Fruit fly (Drosophila melanogaster) whole organism, embryonic: Measurements from ENCODE around the gene CG5290.

Source experiments
- B-H1 ChIP-seq: fragments of 200-800 bp; sonication (Bioruptor generic); IDR thresholded peaks from 3 replicates; pipeline ENCODE4 v1.3.6; 2022; ENCODE audit warnings: missing biosample characterization, missing genetic modification characterization
- Bteb2 ChIP-seq: fragments of 200-800 bp; sonication (Bioruptor generic); optimal IDR thresholded peaks from 2 replicates; lab custom pipeline; 2016; ENCODE audit warnings: missing biosample characterization, missing genetic modification characterization
- CG10543 ChIP-seq: fragments of 200-800 bp; sonication (Bioruptor generic); optimal IDR thresholded peaks from 3 replicates; lab custom pipeline; 2017; ENCODE audit warnings: missing biosample characterization, mild to moderate bottlenecking, missing genetic modification characterization, moderate library complexity
- CG12942 ChIP-seq: fragments of 200-800 bp; sonication (Bioruptor generic); optimal IDR thresholded peaks from 3 replicates; lab custom pipeline; 2016; ENCODE audit warnings: missing biosample characterization, missing genetic modification characterization
- CG13894 ChIP-seq: fragments of 200-800 bp; sonication (Bioruptor generic); optimal IDR thresholded peaks from 3 replicates; lab custom pipeline; 2018; ENCODE audit warnings: missing biosample characterization, mild to moderate bottlenecking, missing genetic modification characterization, moderate library complexity
- CG17612 ChIP-seq: fragments of 200-800 bp; sonication (Bioruptor generic); IDR thresholded peaks from 2 replicates; pipeline ENCODE4 v1.3.6; 2022; ENCODE audit warnings: missing biosample characterization, missing genetic modification characterization
- CG18599 ChIP-seq: fragments of 200-800 bp; sonication (Bioruptor generic); optimal IDR thresholded peaks from 3 replicates; lab custom pipeline; 2017; ENCODE audit warnings: missing biosample characterization, missing genetic modification characterization, mild to moderate bottlenecking, moderate library complexity, missing genetic modification reagents
- CG18764 ChIP-seq: fragments of 200-800 bp; sonication (Bioruptor generic); optimal IDR thresholded peaks from 3 replicates; lab custom pipeline; 2016; ENCODE audit warnings: missing biosample characterization, missing genetic modification characterization
- CG2199 ChIP-seq: fragments of 200-800 bp; sonication (Bioruptor generic); IDR thresholded peaks from 3 replicates; pipeline ENCODE4 v1.3.6; 2022; ENCODE audit warnings: missing biosample characterization, missing genetic modification characterization
- CG2678 ChIP-seq: fragments of 200-800 bp; sonication (Bioruptor generic); optimal IDR thresholded peaks from 3 replicates; lab custom pipeline; 2019; ENCODE audit warnings: missing biosample characterization, mild to moderate bottlenecking, missing genetic modification characterization, moderate library complexity
- CG2875 ChIP-seq: fragments of 200-800 bp; sonication (Bioruptor generic); optimal IDR thresholded peaks from 2 replicates; lab custom pipeline; 2017; ENCODE audit warnings: missing biosample characterization, mild to moderate bottlenecking, missing genetic modification characterization, missing genetic modification reagents
- CG30403 ChIP-seq: fragments of 200-800 bp; sonication (Bioruptor generic); optimal IDR thresholded peaks from 3 replicates; lab custom pipeline; 2016; ENCODE audit warnings: missing biosample characterization, missing genetic modification characterization
- CG32532 ChIP-seq: fragments of 200-800 bp; sonication (Bioruptor generic); IDR thresholded peaks from 2 replicates; pipeline ENCODE4 v1.3.6; 2022; ENCODE audit warnings: missing biosample characterization, missing genetic modification characterization
- CG4707 ChIP-seq: fragments of 200-800 bp; sonication (Bioruptor generic); optimal IDR thresholded peaks from 2 replicates; lab custom pipeline; 2018; ENCODE audit warnings: missing biosample characterization, mild to moderate bottlenecking, missing genetic modification characterization, moderate library complexity
- CG6175 ChIP-seq: fragments of 200-800 bp; sonication (Bioruptor generic); IDR thresholded peaks from 3 replicates; pipeline ENCODE4 v1.3.6; 2022; ENCODE audit warnings: missing biosample characterization, missing genetic modification characterization
- CG6813 ChIP-seq: fragments of 200-800 bp; sonication (Bioruptor generic); optimal IDR thresholded peaks from 2 replicates; lab custom pipeline; 2017; ENCODE audit warnings: missing biosample characterization, missing genetic modification characterization, mild to moderate bottlenecking, moderate library complexity, missing genetic modification reagents
- CG8290 ChIP-seq, 3 experiments: fragments of 200-800 bp; sonication (Bioruptor generic); optimal IDR thresholded peaks; 2 replicates each; lab custom pipeline; 2016 to 2019; ENCODE audit warnings: missing biosample characterization in 3 of 3, missing genetic modification characterization in 3 of 3, mild to moderate bottlenecking in 2 of 3, moderate library complexity in 1 of 3
- CG8924 ChIP-seq: fragments of 200-800 bp; optimal IDR thresholded peaks from 3 replicates; lab custom pipeline; 2019; ENCODE audit warnings: missing biosample characterization, mild to moderate bottlenecking, missing genetic modification characterization, moderate library complexity
- CG9609 ChIP-seq: fragments of 200-800 bp; sonication (Bioruptor generic); optimal IDR thresholded peaks from 3 replicates; lab custom pipeline; 2016; ENCODE audit warnings: missing biosample characterization, missing genetic modification characterization
- CG9727 ChIP-seq: fragments of 200-800 bp; sonication (Bioruptor generic); optimal IDR thresholded peaks from 3 replicates; lab custom pipeline; 2017; ENCODE audit warnings: missing biosample characterization, mild to moderate bottlenecking, missing genetic modification characterization
- Camta ChIP-seq: fragments of 200-800 bp; sonication (Bioruptor generic); optimal IDR thresholded peaks from 2 replicates; lab custom pipeline; 2016; ENCODE audit warnings: missing biosample characterization, missing genetic modification characterization
- D19B ChIP-seq: fragments of 200-800 bp; sonication (Bioruptor generic); optimal IDR thresholded peaks from 2 replicates; lab custom pipeline; 2017; ENCODE audit warnings: missing biosample characterization, mild to moderate bottlenecking, missing genetic modification characterization
- Gsc ChIP-seq: fragments of 200-800 bp; sonication (Bioruptor generic); IDR thresholded peaks from 2 replicates; pipeline ENCODE4 v1.3.6; 2022; ENCODE audit warnings: missing biosample characterization, missing genetic modification characterization
- H2.0 ChIP-seq: fragments of 200-800 bp; sonication (Bioruptor generic); IDR thresholded peaks from 2 replicates; pipeline ENCODE4 v1.3.6; 2022; ENCODE audit warnings: missing biosample characterization, missing genetic modification characterization
- Hr51 ChIP-seq, 2 experiments: fragments of 200-800 bp; sonication (Bioruptor generic); optimal IDR thresholded peaks; 2 replicates in 1 of 2; 3 replicates in 1 of 2; lab custom pipeline; 2016 to 2018; ENCODE audit warnings: missing biosample characterization in 2 of 2, missing genetic modification characterization in 2 of 2, mild to moderate bottlenecking in 1 of 2, moderate library complexity in 1 of 2
- MTF-1 ChIP-seq: fragments of 200-800 bp; sonication (Bioruptor generic); optimal IDR thresholded peaks from 2 replicates; lab custom pipeline; 2018; ENCODE audit warnings: missing biosample characterization, mild to moderate bottlenecking, missing genetic modification characterization, borderline replicate concordance
- Mad ChIP-seq: fragments of 200-800 bp; sonication (Bioruptor generic); optimal IDR thresholded peaks from 2 replicates; lab custom pipeline; 2016; ENCODE audit warnings: missing biosample characterization, missing genetic modification characterization
- Optix ChIP-seq: fragments of 200-800 bp; sonication (Bioruptor generic); IDR thresholded peaks from 3 replicates; pipeline ENCODE4 v1.3.6; 2022; ENCODE audit warnings: missing biosample characterization, missing genetic modification characterization
- Side ChIP-seq: fragments of 200-800 bp; sonication (Bioruptor generic); optimal IDR thresholded peaks from 2 replicates; lab custom pipeline; 2016; ENCODE audit warnings: missing biosample characterization, missing genetic modification characterization
- Spps ChIP-seq: fragments of 200-800 bp; sonication (Bioruptor generic); optimal IDR thresholded peaks from 2 replicates; lab custom pipeline; 2018; ENCODE audit warnings: missing biosample characterization, mild to moderate bottlenecking, missing genetic modification characterization
- Taf1 ChIP-seq: fragments of 200-800 bp; sonication (Bioruptor generic); IDR thresholded peaks from 2 replicates; pipeline ENCODE4 v1.3.6; 2022; ENCODE audit warnings: missing biosample characterization, missing genetic modification characterization
- abd-A ChIP-seq: fragments of 200-800 bp; sonication (Bioruptor generic); optimal IDR thresholded peaks from 3 replicates; lab custom pipeline; 2019; ENCODE audit warnings: missing biosample characterization, mild to moderate bottlenecking, missing genetic modification characterization, moderate library complexity
- ase ChIP-seq: fragments of 200-800 bp; sonication (Bioruptor generic); IDR thresholded peaks from 3 replicates; pipeline ENCODE4 v1.3.6; 2022; ENCODE audit warnings: missing biosample characterization, missing genetic modification characterization
- br ChIP-seq: fragments of >200 bp; optimal IDR thresholded peaks from 2 replicates; lab custom pipeline; 2017
- dati ChIP-seq: fragments of 200-800 bp; sonication (Bioruptor generic); IDR thresholded peaks from 2 replicates; pipeline ENCODE4 v1.3.6; 2022; ENCODE audit warnings: missing biosample characterization, missing genetic modification characterization
- eve ChIP-seq, 2 experiments: fragments of >200 bp; optimal IDR thresholded peaks; 2 replicates each; lab custom pipeline; 2017; ENCODE audit warnings: missing biosample characterization in 2 of 2, missing genetic modification characterization in 2 of 2
- gem ChIP-seq: fragments of 200-800 bp; sonication (Bioruptor generic); optimal IDR thresholded peaks from 2 replicates; lab custom pipeline; 2019; ENCODE audit warnings: missing biosample characterization, mild to moderate bottlenecking, missing genetic modification characterization, moderate library complexity
- insv ChIP-seq, 2 experiments: fragments of 200-800 bp; sonication (Bioruptor generic); optimal IDR thresholded peaks; 3 replicates each; lab custom pipeline; 2016 to 2018; ENCODE audit warnings: missing biosample characterization in 2 of 2, missing genetic modification characterization in 2 of 2
- lilli ChIP-seq: fragments of 200-800 bp; sonication (Bioruptor generic); optimal IDR thresholded peaks from 3 replicates; lab custom pipeline; 2016; ENCODE audit warnings: missing biosample characterization, missing genetic modification characterization
- maf-S ChIP-seq: fragments of 200-800 bp; sonication (Bioruptor generic); optimal IDR thresholded peaks from 2 replicates; lab custom pipeline; 2016; ENCODE audit warnings: missing biosample characterization, missing genetic modification characterization
- org-1 ChIP-seq: fragments of 200-800 bp; sonication (Bioruptor generic); optimal IDR thresholded peaks from 2 replicates; lab custom pipeline; 2017; ENCODE audit warnings: missing biosample characterization, missing genetic modification characterization
- peb ChIP-seq: fragments of 200-800 bp; sonication (Bioruptor generic); IDR thresholded peaks from 2 replicates; pipeline ENCODE4 v1.3.6; 2022; ENCODE audit warnings: missing biosample characterization, missing genetic modification characterization
- pho ChIP-seq: fragments of 200-800 bp; sonication (Bioruptor generic); optimal IDR thresholded peaks from 2 replicates; lab custom pipeline; 2016; ENCODE audit warnings: missing biosample characterization, missing genetic modification characterization
- ranshi ChIP-seq: fragments of 200-800 bp; sonication (Bioruptor generic); IDR thresholded peaks from 2 replicates; pipeline ENCODE4 v1.3.6; 2022; ENCODE audit warnings: missing biosample characterization, missing genetic modification characterization
- scrt ChIP-seq: fragments of 200-800 bp; sonication (Bioruptor generic); optimal IDR thresholded peaks from 2 replicates; lab custom pipeline; 2018; ENCODE audit warnings: missing biosample characterization, mild to moderate bottlenecking, missing genetic modification characterization, moderate library complexity
- sens ChIP-seq: fragments of 200-800 bp; sonication (Bioruptor generic); peaks from one replicate; lab custom pipeline; 2016; ENCODE audit warnings: missing biosample characterization, missing genetic modification characterization
- sens-2 ChIP-seq: fragments of 200-800 bp; sonication (Bioruptor generic); IDR thresholded peaks from 2 replicates; pipeline ENCODE4 v1.3.6; 2022; ENCODE audit warnings: missing biosample characterization, missing genetic modification characterization
- sr ChIP-seq: fragments of 200-800 bp; sonication (Bioruptor generic); IDR thresholded peaks from 3 replicates; pipeline ENCODE4 v1.3.6; 2022; ENCODE audit warnings: missing biosample characterization, missing genetic modification characterization

Gene CG5290

DNA sequence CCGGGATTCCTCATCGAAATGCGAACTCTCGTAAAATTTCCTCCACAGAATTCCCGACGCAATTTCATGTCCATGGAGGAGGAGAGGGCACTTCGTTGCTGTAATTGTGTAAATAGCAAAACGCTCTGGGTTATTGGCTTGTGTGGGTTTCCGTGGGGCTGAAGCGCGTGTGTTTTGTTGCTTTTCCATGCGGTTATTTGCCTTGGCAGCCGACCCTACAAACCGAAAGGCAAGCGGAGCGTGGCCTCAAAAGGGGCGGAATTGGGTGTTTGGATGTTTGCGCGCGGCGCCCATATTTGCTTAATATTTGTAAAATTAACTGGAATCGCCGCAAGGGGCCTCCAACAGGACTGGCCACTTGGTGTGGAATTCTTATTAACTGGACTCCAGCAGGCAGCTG is 32.2 kb upstream of the CG5290 start (continued):
- TF ChIP-seq CG18599 (GFP tag; lab: Kevin White, UChicago) = peak; percentile 65
- TF ChIP-seq CG8290 (GFP tag; optimal IDR thresholded peaks at IDR 0.05; lab: Kevin White, UChicago) = no peak
- TF ChIP-seq CG8290 (tag; optimal IDR thresholded peaks at IDR 0.05; lab: Kevin White, UChicago) = peak in 1 of 2 experiments; percentile 31
- peak; percentile 64 for TF ChIP-seq abd-A (tag; lab: Kevin White, UChicago)
- no peak for TF ChIP-seq Taf1
- TF ChIP-seq, all 482 proteins: peak for 23

DNA sequence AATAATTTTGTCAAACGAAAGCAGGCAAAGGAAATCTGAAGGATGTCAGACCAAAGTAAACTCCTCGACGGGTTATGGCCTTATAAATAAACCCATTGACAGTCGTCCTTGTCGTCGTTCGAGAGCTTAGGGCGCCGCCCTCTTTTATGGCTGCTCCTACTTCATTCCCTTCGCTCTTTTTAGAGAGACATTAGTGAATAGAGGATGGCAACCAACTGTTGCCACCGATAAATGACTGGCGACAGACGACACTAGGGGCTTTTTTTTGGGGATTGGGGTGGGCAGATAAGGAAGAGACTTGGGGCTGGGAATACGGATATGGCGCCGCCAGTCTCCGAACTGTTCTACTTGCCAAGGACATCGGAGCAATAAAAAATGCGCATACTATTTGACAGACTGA is 30.1 kb upstream of the CG5290 start:
- TF ChIP-seq scrt (peak; percentile 88), org-1 (GFP tag; lab: Kevin White, UChicago) (no peak), sens (GFP tag; lab: Kevin White, UChicago) (no peak), CG13894 (tag; lab: Kevin White, UChicago) (peak; percentile 81), abd-A (tag; lab: Kevin White, UChicago) (peak; percentile 49)

DNA sequence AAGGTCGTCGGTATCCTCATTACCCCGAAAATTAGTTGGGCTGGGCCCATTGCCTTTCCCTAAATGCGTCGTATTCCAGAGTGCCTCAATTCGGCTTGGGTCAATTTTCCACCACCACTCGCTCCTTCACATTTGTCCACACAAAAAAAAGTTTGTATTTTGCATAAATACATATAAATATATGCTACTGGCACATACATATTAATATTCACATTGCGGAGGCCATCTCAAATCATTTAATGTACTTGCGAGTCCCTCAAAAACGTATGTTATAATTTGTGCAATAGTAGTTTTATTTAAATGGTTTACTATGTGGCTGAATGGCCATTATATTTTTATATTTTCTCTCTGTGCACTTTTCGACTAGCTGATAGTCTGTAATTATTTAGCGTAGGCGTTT is 29.2 kb upstream of the CG5290 start:
- TF ChIP-seq CG10543 (GFP tag; lab: Kevin White, UChicago) (no peak), CG2199 (GFP tag; lab: Robert Waterston, UW) (no peak), Bteb2 (GFP tag; lab: Kevin White, UChicago) (no peak), CG2678 (peak; percentile 63), abd-A (tag; lab: Kevin White, UChicago) (no peak), Mad (GFP tag; lab: Kevin White, UChicago) (no peak), D19B (GFP tag; lab: Kevin White, UChicago) (no peak), CG18764 (GFP tag; lab: Kevin White, UChicago) (no peak), CG12942 (GFP tag; lab: Kevin White, UChicago) (no peak), CG6813 (GFP tag; lab: Kevin White, UChicago) (no peak), Camta (GFP tag; lab: Kevin White, UChicago) (no peak), maf-S (GFP tag; lab: Kevin White, UChicago) (no peak), Gsc (GFP tag; lab: Robert Waterston, UW) (no peak), CG17612 (GFP tag; lab: Robert Waterston, UW) (no peak), eve (GFP tag; optimal IDR thresholded peaks at IDR 0.05; lab: Kevin White, UChicago) (no peak), CG8924 (tag; lab: Kevin White, UChicago) (peak; percentile 4), br (no peak), CG30403 (GFP tag; lab: Kevin White, UChicago) (peak; percentile 39), lilli (GFP tag; lab: Kevin White, UChicago) (peak; percentile 37), CG4707 (GFP tag; lab: Kevin White, UChicago) (no peak), Side (GFP tag; lab: Kevin White, UChicago) (no peak), dati (GFP tag; lab: Robert Waterston, UW) (no peak), sens-2 (GFP tag; lab: Robert Waterston, UW) (no peak), CG2875 (GFP tag; lab: Kevin White, UChicago) (no peak), ranshi (GFP tag; lab: Robert Waterston, UW) (no peak), B-H1 (GFP tag; lab: Robert Waterston, UW) (peak; percentile 12; the same call in 1 of the 3 replicates), CG6175 (GFP tag; lab: Robert Waterston, UW) (no peak), peb (GFP tag; lab: Robert Waterston, UW) (no peak), Hr51 (GFP tag; optimal IDR thresholded peaks at IDR 0.05; lab: Kevin White, UChicago) (peak in 1 of 2 experiments; percentile 35), pho (no peak), Optix (GFP tag; lab: Robert Waterston, UW) (no peak), CG9727 (peak; percentile 29), sr (no peak), H2.0 (no peak), CG32532 (GFP tag; lab: Robert Waterston, UW) (peak; percentile 25; the same call in 1 of the 2 replicates), MTF-1 (no peak), Spps (tag; lab: Kevin White, UChicago) (no peak), CG13894 (tag; lab: Kevin White, UChicago) (no peak), ase (GFP tag; lab: Robert Waterston, UW) (no peak), gem (tag; lab: Kevin White, UChicago) (peak; percentile 65), CG9609 (GFP tag; lab: Kevin White, UChicago) (no peak), insv (GFP tag; optimal IDR thresholded peaks at IDR 0.05; lab: Kevin White, UChicago) (no peak)
